Fruit fly (Drosophila melanogaster) whole organism, embryonic: Measurements from ENCODE around the gene CG14400.

Experiments
- CG17361 ChIP-seq: fragments of 200-800 bp; sonication (Bioruptor generic); IDR thresholded peaks from 3 replicates; pipeline ENCODE4 v1.3.6; 2022; ENCODE audit warnings: missing biosample characterization, missing genetic modification characterization
- CG1832 ChIP-seq: fragments of 200-800 bp; sonication (Bioruptor generic); optimal IDR thresholded peaks from 2 replicates; lab custom pipeline; 2017; ENCODE audit warnings: missing biosample characterization, mild to moderate bottlenecking, missing genetic modification characterization, inconsistent platforms
- CG8089 ChIP-seq: fragments of 200-800 bp; sonication (Bioruptor generic); optimal IDR thresholded peaks from 3 replicates; lab custom pipeline; 2016; ENCODE audit warnings: missing biosample characterization, missing genetic modification characterization
- Doc3 ChIP-seq: fragments of 200-800 bp; sonication (Bioruptor generic); IDR thresholded peaks from 3 replicates; pipeline ENCODE4 v1.3.6; 2022; ENCODE audit warnings: missing biosample characterization, missing genetic modification characterization; ENCODE audit not compliant: partially characterized antibody
- HLH4C ChIP-seq: fragments of 200-800 bp; sonication (Bioruptor generic); IDR thresholded peaks from 3 replicates; pipeline ENCODE4 v1.3.6; 2022; ENCODE audit warnings: missing biosample characterization, missing genetic modification characterization; ENCODE audit not compliant: partially characterized antibody

dm6 chr2L:20809229-20809628 lies 48.5 kb downstream of the CG14400 start:
- TF ChIP-seq CG1832 (GFP tag; lab: Kevin White, UChicago) (no peak), HLH4C (GFP tag; lab: Robert Waterston, UW) (no peak), CG17361 (GFP tag; lab: Robert Waterston, UW) (no peak), Doc3 (GFP tag; lab: Robert Waterston, UW) (no peak), CG8089 (GFP tag; lab: Kevin White, UChicago) (no peak)
